Worm (Caenorhabditis elegans): Measurements from ENCODE around the gene Y41D4B.6.

DNA sequence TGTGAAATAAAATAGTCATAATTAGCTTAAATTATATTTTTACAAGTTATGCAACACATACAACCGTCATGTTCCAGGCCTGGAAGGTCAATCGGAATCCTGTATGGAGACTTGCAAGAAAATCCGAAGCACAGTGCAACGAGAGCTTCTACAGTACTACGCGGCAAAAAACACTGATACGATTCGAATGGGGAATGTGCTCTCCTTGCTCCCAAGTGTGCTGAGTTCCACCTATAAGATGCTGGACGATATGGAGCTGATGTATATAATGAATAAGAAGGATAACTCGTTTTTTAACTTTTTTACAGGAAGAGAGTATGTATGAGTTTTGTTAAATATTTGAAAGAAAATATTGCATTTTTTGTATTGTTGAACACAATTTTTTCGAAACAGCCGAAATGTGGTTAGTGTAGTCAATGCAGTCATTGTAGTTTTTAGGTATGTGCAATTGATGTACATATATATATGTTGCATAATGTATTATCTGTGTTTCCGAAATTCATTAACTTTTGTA lies 7.1 kb upstream of the Y41D4B.6 start, which contains the start of gene nhr-146:
- TF ChIP-seq ceh-13 (GFP tag; optimal IDR thresholded peaks at IDR 0.05) (no peak), tra-4 (tag; optimal IDR thresholded peaks at IDR 0.05) (no peak), ama-1 (optimal IDR thresholded peaks at IDR 0.05) (no peak), F13C5.2 (tag; optimal IDR thresholded peaks at IDR 0.05) (no peak), tbx-11 (GFP tag; IDR thresholded peaks at IDR 0.05) (no peak), hnd-1 (tag; optimal IDR thresholded peaks at IDR 0.05) (no peak), sea-1 (GFP tag; conservative IDR thresholded peaks at IDR 0.05) (no peak), hmbx-1 (tag; optimal IDR thresholded peaks at IDR 0.05) (no peak)

Measured in whole organism, early embryonic.